Worm (Caenorhabditis elegans): ENCODE data around the gene C50F7.9.

ce11 chrIV:7760117-7760516 is 28.3 kb upstream of the C50F7.9 start, which contains the start of gene del-7:
- TF ChIP-seq sea-1 (GFP tag; conservative IDR thresholded peaks at IDR 0.05), result no peak
- no peak for TF ChIP-seq ama-1 (optimal IDR thresholded peaks at IDR 0.05)
- TF ChIP-seq F13C5.2 (tag; optimal IDR thresholded peaks at IDR 0.05), result no peak
- TF ChIP-seq flt-1 (GFP tag; IDR thresholded peaks at IDR 0.05), result no peak
- TF ChIP-seq tra-4 (tag; optimal IDR thresholded peaks at IDR 0.05), result no peak
- TF ChIP-seq hmg-4 (GFP tag; optimal IDR thresholded peaks at IDR 0.05), result no peak
- TF ChIP-seq ets-7 (tag; optimal IDR thresholded peaks at IDR 0.05), result no peak
- no peak for TF ChIP-seq tbx-11 (GFP tag; IDR thresholded peaks at IDR 0.05)
- no peak for TF ChIP-seq tbx-37 (GFP tag; conservative IDR thresholded peaks at IDR 0.05)
- no peak for TF ChIP-seq ceh-36 (tag; optimal IDR thresholded peaks at IDR 0.05)
- TF ChIP-seq aly-1 (tag; optimal IDR thresholded peaks at IDR 0.05), result no peak
- no peak for TF ChIP-seq hmbx-1 (tag; optimal IDR thresholded peaks at IDR 0.05)
- TF ChIP-seq pes-1 (GFP tag; IDR thresholded peaks at IDR 0.05), result no peak
- TF ChIP-seq B0310.2 (tag; optimal IDR thresholded peaks at IDR 0.05), result no peak

Data from whole organism, early embryonic.